Fruit fly (Drosophila melanogaster) whole organism, wandering third instar larva: ENCODE data around the gene CG1637.

Source experiments
- Rel ChIP-seq, 2 experiments: fragments of 200-800 bp; sonication (Bioruptor generic) in 1 of 2; optimal IDR thresholded peaks; 2 replicates in 1 of 2; 3 replicates in 1 of 2; lab custom pipeline; 2016 to 2019; ENCODE audit warnings: mild to moderate bottlenecking in 2 of 2, missing biosample characterization in 2 of 2, missing genetic modification characterization in 2 of 2, moderate library complexity in 1 of 2
- usp ChIP-seq: fragments of >200 bp; optimal IDR thresholded peaks from 2 replicates; lab custom pipeline; 2017; ENCODE audit warnings: missing biosample characterization, missing genetic modification characterization

dm6 chrX:10923711-10924281 lies 46.1 kb upstream of the CG1637 start, which contains the start of gene v:
- TF ChIP-seq usp: peak; percentile 56
- no peak for TF ChIP-seq Rel (GFP tag; optimal IDR thresholded peaks at IDR 0.05; lab: Kevin White, UChicago)
- TF ChIP-seq Rel (tag; optimal IDR thresholded peaks at IDR 0.05; lab: Kevin White, UChicago): no peak
